Fruit fly (Drosophila melanogaster) whole organism, embryonic: ENCODE measurements around the gene Cdc14.

ENCODE experiments used
- Adf1 ChIP-seq: fragments of 200-800 bp; sonication (Bioruptor generic); IDR thresholded peaks from 2 replicates; pipeline ENCODE4 v1.3.6; 2022; ENCODE audit warnings: missing biosample characterization, missing genetic modification characterization
- Antp ChIP-seq: fragments of 200-800 bp; sonication (Bioruptor generic); optimal IDR thresholded peaks from 3 replicates; lab custom pipeline; 2016; ENCODE audit warnings: missing biosample characterization, missing genetic modification characterization
- BtbVII ChIP-seq: fragments of 200-800 bp; sonication (Bioruptor generic); optimal IDR thresholded peaks from 3 replicates; lab custom pipeline; 2017; ENCODE audit warnings: missing biosample characterization, mild to moderate bottlenecking, missing genetic modification characterization
- CG10274 ChIP-seq: fragments of 200-800 bp; sonication (Bioruptor generic); optimal IDR thresholded peaks from 3 replicates; lab custom pipeline; 2017; ENCODE audit warnings: missing biosample characterization, mild to moderate bottlenecking, missing genetic modification characterization
- CG16813 ChIP-seq: fragments of 200-800 bp; sonication (Bioruptor generic); IDR thresholded peaks from 3 replicates; pipeline ENCODE4 v1.3.6; 2022; ENCODE audit warnings: missing biosample characterization, missing genetic modification characterization; ENCODE audit not compliant: partially characterized antibody
- CG17802 ChIP-seq: fragments of 200-800 bp; sonication (Bioruptor generic); optimal IDR thresholded peaks from 2 replicates; lab custom pipeline; 2018; ENCODE audit warnings: missing biosample characterization, mild to moderate bottlenecking, missing genetic modification characterization, moderate library complexity
- CG17912 ChIP-seq: fragments of 200-800 bp; sonication (Bioruptor generic); optimal IDR thresholded peaks from 2 replicates; lab custom pipeline; 2018; ENCODE audit warnings: missing biosample characterization, mild to moderate bottlenecking, missing genetic modification characterization
- CG1832 ChIP-seq: fragments of 200-800 bp; sonication (Bioruptor generic); optimal IDR thresholded peaks from 2 replicates; lab custom pipeline; 2017; ENCODE audit warnings: missing biosample characterization, mild to moderate bottlenecking, missing genetic modification characterization, inconsistent platforms
- CG18476 ChIP-seq: fragments of 200-800 bp; sonication (Bioruptor generic); optimal IDR thresholded peaks from 2 replicates; lab custom pipeline; 2016; ENCODE audit warnings: missing biosample characterization, mild to moderate bottlenecking, missing genetic modification characterization
- CG2712 ChIP-seq: fragments of 200-800 bp; optimal IDR thresholded peaks from 3 replicates; lab custom pipeline; 2019; ENCODE audit warnings: missing biosample characterization, mild to moderate bottlenecking, missing genetic modification characterization, moderate library complexity
- CG3838 ChIP-seq: fragments of 200-800 bp; sonication (Bioruptor generic); optimal IDR thresholded peaks from 3 replicates; lab custom pipeline; 2016; ENCODE audit warnings: missing biosample characterization, missing genetic modification characterization
- CG6175 ChIP-seq: fragments of 200-800 bp; sonication (Bioruptor generic); IDR thresholded peaks from 3 replicates; pipeline ENCODE4 v1.3.6; 2022; ENCODE audit warnings: missing biosample characterization, missing genetic modification characterization
- CG9817 ChIP-seq: fragments of 200-800 bp; sonication (Bioruptor generic); optimal IDR thresholded peaks from 2 replicates; lab custom pipeline; 2018; ENCODE audit warnings: missing biosample characterization, mild to moderate bottlenecking, missing genetic modification characterization, moderate library complexity
- CG9876 ChIP-seq: fragments of 200-800 bp; sonication (Bioruptor generic); optimal IDR thresholded peaks from 2 replicates; lab custom pipeline; 2016; ENCODE audit warnings: missing biosample characterization, missing genetic modification characterization
- CkIIα-i1 ChIP-seq: fragments of 200-800 bp; sonication (Bioruptor generic); IDR thresholded peaks from 2 replicates; pipeline ENCODE4 v1.3.6; 2022; ENCODE audit warnings: missing biosample characterization, missing genetic modification characterization
- D19B ChIP-seq: fragments of 200-800 bp; sonication (Bioruptor generic); optimal IDR thresholded peaks from 2 replicates; lab custom pipeline; 2017; ENCODE audit warnings: missing biosample characterization, mild to moderate bottlenecking, missing genetic modification characterization
- Deaf1 ChIP-seq: fragments of 200-800 bp; optimal IDR thresholded peaks from 3 replicates; lab custom pipeline; 2019; ENCODE audit warnings: missing biosample characterization, mild to moderate bottlenecking, missing genetic modification characterization, moderate library complexity
- Dfd ChIP-seq, 2 experiments: fragments of >200 bp; optimal IDR thresholded peaks; 2 replicates each; lab custom pipeline; 2017; ENCODE audit warnings: missing biosample characterization in 2 of 2, missing genetic modification characterization in 2 of 2
- Dip2 ChIP-seq: fragments of 200-800 bp; sonication (Bioruptor generic); IDR thresholded peaks from 2 replicates; pipeline ENCODE4 v1.3.6; 2022; ENCODE audit warnings: missing biosample characterization, missing genetic modification characterization
- Dll ChIP-seq: fragments of 200-800 bp; sonication (Bioruptor generic); IDR thresholded peaks from 4 replicates; pipeline ENCODE4 v1.3.6; 2022; ENCODE audit warnings: missing biosample characterization, missing genetic modification characterization; ENCODE audit not compliant: partially characterized antibody
- H15 ChIP-seq: fragments of 200-800 bp; sonication (Bioruptor generic); IDR thresholded peaks from 3 replicates; pipeline ENCODE4 v1.3.6; 2022; ENCODE audit warnings: missing biosample characterization, missing genetic modification characterization
- Jarid2 ChIP-seq: fragments of 200-800 bp; sonication (Bioruptor generic); optimal IDR thresholded peaks from 3 replicates; lab custom pipeline; 2017; ENCODE audit warnings: mild to moderate bottlenecking, missing biosample characterization, missing genetic modification reagents, missing genetic modification characterization
- MTF-1 ChIP-seq: fragments of 200-800 bp; sonication (Bioruptor generic); optimal IDR thresholded peaks from 2 replicates; lab custom pipeline; 2018; ENCODE audit warnings: missing biosample characterization, mild to moderate bottlenecking, missing genetic modification characterization, borderline replicate concordance
- Med ChIP-seq: fragments of 200-800 bp; sonication (Bioruptor generic); peaks from one replicate; lab custom pipeline; 2016; ENCODE audit warnings: missing biosample characterization, missing genetic modification characterization, mild to moderate bottlenecking, inconsistent platforms, moderate library complexity
- NfI ChIP-seq: fragments of 200-800 bp; sonication (Bioruptor generic); optimal IDR thresholded peaks from 3 replicates; lab custom pipeline; 2018; ENCODE audit warnings: missing biosample characterization, mild to moderate bottlenecking, missing genetic modification characterization, moderate library complexity
- Optix ChIP-seq: fragments of 200-800 bp; sonication (Bioruptor generic); IDR thresholded peaks from 3 replicates; pipeline ENCODE4 v1.3.6; 2022; ENCODE audit warnings: missing biosample characterization, missing genetic modification characterization
- PHDP ChIP-seq: fragments of 200-800 bp; sonication (Bioruptor generic); optimal IDR thresholded peaks from 3 replicates; lab custom pipeline; 2018; ENCODE audit warnings: missing biosample characterization, mild to moderate bottlenecking, missing genetic modification characterization, moderate library complexity
- Poxn ChIP-seq: fragments of 200-800 bp; sonication (Bioruptor generic); IDR thresholded peaks from 2 replicates; pipeline ENCODE4 v1.3.6; 2022; ENCODE audit warnings: missing biosample characterization, missing genetic modification characterization
- Sox102F ChIP-seq: fragments of 200-800 bp; sonication (Bioruptor generic); optimal IDR thresholded peaks from 2 replicates; lab custom pipeline; 2018; ENCODE audit warnings: missing biosample characterization, mild to moderate bottlenecking, missing genetic modification characterization, moderate library complexity
- Sry-δ ChIP-seq: fragments of 200-800 bp; sonication (Bioruptor generic); optimal IDR thresholded peaks from 2 replicates; lab custom pipeline; 2016; ENCODE audit warnings: missing biosample characterization, missing genetic modification characterization
- Trl ChIP-seq, 3 experiments: fragments of >200 bp in 2 of 3; fragments of 200-800 bp in 1 of 3; sonication (Bioruptor generic) in 1 of 3; optimal IDR thresholded peaks; 2 replicates in 1 of 3; 3 replicates in 2 of 3; lab custom pipeline; 2016 to 2017; ENCODE audit warnings: missing biosample characterization in 1 of 3, missing genetic modification characterization in 1 of 3
- Vsx1 ChIP-seq: fragments of 200-800 bp; sonication (Bioruptor generic); optimal IDR thresholded peaks from 2 replicates; lab custom pipeline; 2017; ENCODE audit warnings: missing biosample characterization, mild to moderate bottlenecking, missing genetic modification characterization, missing genetic modification reagents
- Xrp1 ChIP-seq: fragments of 200-800 bp; sonication (Bioruptor generic); IDR thresholded peaks from 2 replicates; pipeline ENCODE4 v1.3.6; 2022; ENCODE audit warnings: missing biosample characterization, missing genetic modification characterization
- bbx ChIP-seq: fragments of 200-800 bp; sonication (Bioruptor generic); IDR thresholded peaks from 2 replicates; pipeline ENCODE4 v1.3.6; 2022; ENCODE audit warnings: missing biosample characterization, missing genetic modification characterization; ENCODE audit not compliant: partially characterized antibody
- chif ChIP-seq, 2 experiments: fragments of 200-800 bp; sonication (Bioruptor generic); optimal IDR thresholded peaks; 3 replicates each; lab custom pipeline; 2016; ENCODE audit warnings: missing biosample characterization in 2 of 2, missing genetic modification characterization in 2 of 2
- dan ChIP-seq: fragments of 200-800 bp; sonication (Bioruptor generic); IDR thresholded peaks from 2 replicates; pipeline ENCODE4 v1.3.6; 2022; ENCODE audit warnings: missing biosample characterization, missing genetic modification characterization
- fu2 ChIP-seq: fragments of 200-800 bp; sonication (Bioruptor generic); optimal IDR thresholded peaks from 2 replicates; lab custom pipeline; 2016; ENCODE audit warnings: missing biosample characterization, missing genetic modification characterization
- grn ChIP-seq: fragments of 200-800 bp; sonication (Bioruptor generic); optimal IDR thresholded peaks from 3 replicates; lab custom pipeline; 2017; ENCODE audit warnings: missing biosample characterization, missing genetic modification characterization
- gro ChIP-seq: fragments of 200-800 bp; sonication (Bioruptor generic); optimal IDR thresholded peaks from 2 replicates; lab custom pipeline; 2016; ENCODE audit warnings: missing biosample characterization, missing genetic modification characterization
- hth ChIP-seq: fragments of >200 bp; optimal IDR thresholded peaks from 2 replicates; lab custom pipeline; 2017; ENCODE audit warnings: inconsistent platforms
- ken ChIP-seq: fragments of 200-800 bp; sonication (Bioruptor generic); IDR thresholded peaks from 3 replicates; pipeline ENCODE4 v1.3.6; 2022; ENCODE audit warnings: missing biosample characterization, missing genetic modification characterization
- lola ChIP-seq, 3 experiments: fragments of >200 bp in 2 of 3; fragments of 200-800 bp in 1 of 3; sonication (Bioruptor generic) in 1 of 3; optimal IDR thresholded peaks; 2 replicates each; lab custom pipeline; 2017 to 2019; ENCODE audit warnings: missing biosample characterization in 3 of 3, missing genetic modification characterization in 3 of 3, mild to moderate bottlenecking in 1 of 3, moderate library complexity in 1 of 3
- lov ChIP-seq, 2 experiments: fragments of 200-800 bp in 1 of 2; fragments of >200 bp in 1 of 2; sonication (Bioruptor generic) in 1 of 2; IDR thresholded peaks in 1 of 2; optimal IDR thresholded peaks in 1 of 2; 2 replicates in 1 of 2; 3 replicates in 1 of 2; pipeline versions ENCODE4 v1.3.6 to Lab custom; 2017 to 2022; ENCODE audit warnings: missing biosample characterization in 1 of 2, missing genetic modification characterization in 1 of 2
- phol ChIP-seq: fragments of 200-800 bp; sonication (Bioruptor generic); optimal IDR thresholded peaks from 3 replicates; lab custom pipeline; 2018; ENCODE audit warnings: missing biosample characterization, mild to moderate bottlenecking, missing genetic modification characterization, moderate library complexity
- pzg ChIP-seq: fragments of 200-800 bp; sonication (Bioruptor generic); optimal IDR thresholded peaks from 3 replicates; lab custom pipeline; 2018; ENCODE audit warnings: missing biosample characterization, mild to moderate bottlenecking, missing genetic modification characterization, moderate library complexity
- ssp ChIP-seq: fragments of 200-800 bp; sonication (Bioruptor generic); IDR thresholded peaks from 2 replicates; pipeline ENCODE4 v1.3.6; 2022; ENCODE audit warnings: missing biosample characterization, missing genetic modification characterization
- stwl ChIP-seq: fragments of 200-800 bp; sonication (Bioruptor generic); optimal IDR thresholded peaks from 3 replicates; lab custom pipeline; 2018; ENCODE audit warnings: missing biosample characterization, mild to moderate bottlenecking, missing genetic modification characterization, moderate library complexity
- trh ChIP-seq: fragments of 200-800 bp; sonication (Bioruptor generic); optimal IDR thresholded peaks from 2 replicates; lab custom pipeline; 2016; ENCODE audit warnings: missing biosample characterization, missing genetic modification characterization
- zfh2 ChIP-seq: fragments of 200-800 bp; sonication (Bioruptor generic); optimal IDR thresholded peaks from 2 replicates; lab custom pipeline; 2016; ENCODE audit warnings: missing biosample characterization, missing genetic modification characterization

Cdc14 gene

DNA sequence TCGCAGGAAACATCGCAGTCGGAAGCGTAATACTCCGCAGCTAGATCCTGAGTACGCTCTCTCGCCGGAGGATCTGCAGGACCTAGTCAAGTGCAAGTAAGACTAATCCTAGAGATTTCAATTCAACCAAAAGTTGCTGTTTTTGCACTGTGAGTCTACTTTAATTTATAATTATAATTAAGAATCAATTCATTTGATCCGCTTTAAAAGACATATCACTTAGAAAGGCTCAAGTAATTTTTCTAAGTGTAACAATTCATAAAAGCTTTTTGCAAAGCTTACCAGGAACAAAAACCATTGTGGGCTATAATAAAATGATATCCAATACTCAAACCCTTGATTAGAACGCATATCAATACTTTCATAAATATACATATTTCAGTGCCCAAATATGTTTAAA is 53.7 kb downstream of the Cdc14 start (continued):
- TF ChIP-seq pzg (no peak), lov (optimal IDR thresholded peaks at IDR 0.05; lab: Kevin White, UChicago) (no peak), lov (GFP tag; IDR thresholded peaks at IDR 0.05; lab: Robert Waterston, UW) (no peak), CG2712 (tag; lab: Kevin White, UChicago) (no peak), CG6175 (no peak), Deaf1 (tag; lab: Kevin White, UChicago) (no peak), Dll (GFP tag; lab: Robert Waterston, UW) (no peak), CG10274 (GFP tag; lab: Kevin White, UChicago) (no peak), stwl (tag; lab: Kevin White, UChicago) (no peak), lola (GFP tag; optimal IDR thresholded peaks at IDR 0.05; lab: Kevin White, UChicago) (no peak), CG9876 (GFP tag; lab: Kevin White, UChicago) (no peak), Antp (GFP tag; lab: Kevin White, UChicago) (no peak), Vsx1 (GFP tag; lab: Kevin White, UChicago) (no peak), CG3838 (GFP tag; lab: Kevin White, UChicago) (no peak), Optix (no peak), Sry-δ (GFP tag; lab: Kevin White, UChicago) (no peak), CG16813 (GFP tag; lab: Robert Waterston, UW) (no peak), BtbVII (GFP tag; lab: Kevin White, UChicago) (no peak), bbx (GFP tag; lab: Robert Waterston, UW) (no peak), PHDP (tag; lab: Kevin White, UChicago) (no peak), CG1832 (no peak), Dip2 (GFP tag; lab: Robert Waterston, UW) (no peak), CkIIα-i1 (GFP tag; lab: Robert Waterston, UW) (no peak), Adf1 (GFP tag; lab: Robert Waterston, UW) (no peak), Xrp1 (GFP tag; lab: Robert Waterston, UW) (no peak), CG9817 (tag; lab: Kevin White, UChicago) (no peak), CG18476 (no peak), Dfd (GFP tag; optimal IDR thresholded peaks at IDR 0.05; lab: Kevin White, UChicago) (no peak), zfh2 (no peak), ken (GFP tag; lab: Robert Waterston, UW) (no peak), Trl (optimal IDR thresholded peaks at IDR 0.05; lab: Kevin White, UChicago) (no peak), Trl (GFP tag; optimal IDR thresholded peaks at IDR 0.05; lab: Kevin White, UChicago) (no peak), ssp (GFP tag; lab: Robert Waterston, UW) (no peak), D19B (GFP tag; lab: Kevin White, UChicago) (no peak), CG17912 (GFP tag; lab: Kevin White, UChicago) (no peak), CG17802 (no peak), Sox102F (GFP tag; lab: Kevin White, UChicago) (peak; percentile 4), phol (tag; lab: Kevin White, UChicago) (no peak), Poxn (no peak), MTF-1 (GFP tag; lab: Kevin White, UChicago) (no peak), Med (GFP tag; lab: Kevin White, UChicago) (no peak), grn (GFP tag; lab: Kevin White, UChicago) (no peak), NfI (GFP tag; lab: Kevin White, UChicago) (no peak), fu2 (GFP tag; lab: Kevin White, UChicago) (no peak), H15 (GFP tag; lab: Robert Waterston, UW) (no peak), gro (GFP tag; lab: Kevin White, UChicago) (no peak), chif (GFP tag; optimal IDR thresholded peaks at IDR 0.05; lab: Kevin White, UChicago) (no peak), hth (lab: Kevin White, UChicago) (no peak), trh (GFP tag; lab: Kevin White, UChicago) (no peak), Jarid2 (no peak), dan (GFP tag; lab: Robert Waterston, UW) (no peak)
